Worm (Caenorhabditis elegans): ENCODE measurements around the gene srbc-43.

srbc-43 gene

ce11 chrV:12811810-12812209 is 21.5 kb upstream of the srbc-43 start:
- TF ChIP-seq nhr-76 (tag; optimal IDR thresholded peaks at IDR 0.05) (no peak), ces-1 (GFP tag; optimal IDR thresholded peaks at IDR 0.05) (no peak), lin-32 (GFP tag; optimal IDR thresholded peaks at IDR 0.05) (no peak)

ce11 chrV:12811126-12811525 is 20.8 kb upstream of the srbc-43 start, which contains the start of gene ZC443.2:
ZC443.2 (minus strand) TSS chrV:12811192.
- TF ChIP-seq ces-1 (GFP tag; optimal IDR thresholded peaks at IDR 0.05): peak; percentile 59
- TF ChIP-seq zip-8 (tag; optimal IDR thresholded peaks at IDR 0.05): no peak

ce11 chrV:12809876-12810275 is 19.6 kb upstream of the srbc-43 start, which contains the start of gene ZC443.1:
ZC443.1 (minus strand) TSS chrV:12810080.
- TF ChIP-seq pha-4 (tag; optimal IDR thresholded peaks at IDR 0.05) (no peak), mep-1 (tag; optimal IDR thresholded peaks at IDR 0.05) (no peak), sptf-1 (tag; optimal IDR thresholded peaks at IDR 0.05) (no peak), flh-1 (GFP tag; optimal IDR thresholded peaks at IDR 0.05) (no peak), zip-8 (tag; optimal IDR thresholded peaks at IDR 0.05) (no peak), mls-2 (tag; optimal IDR thresholded peaks at IDR 0.05) (no peak), nhr-76 (tag; optimal IDR thresholded peaks at IDR 0.05) (no peak), ztf-11 (tag; optimal IDR thresholded peaks at IDR 0.05) (no peak), unc-62 (GFP tag; optimal IDR thresholded peaks at IDR 0.05) (no peak), ceh-83 (GFP tag; optimal IDR thresholded peaks at IDR 0.05) (no peak), nhr-28 (tag; optimal IDR thresholded peaks at IDR 0.05) (no peak), elt-1 (tag; optimal IDR thresholded peaks at IDR 0.05; ENCODE audit: borderline replicate concordance, insufficient read depth) (no peak), ceh-39 (tag; optimal IDR thresholded peaks at IDR 0.05) (no peak), nhr-2 (tag; optimal IDR thresholded peaks at IDR 0.05) (no peak), tbx-8 (GFP tag; optimal IDR thresholded peaks at IDR 0.05) (no peak), nhr-12 (tag; optimal IDR thresholded peaks at IDR 0.05) (no peak), elt-3 (tag; optimal IDR thresholded peaks at IDR 0.05) (no peak), hlh-1 (tag; optimal IDR thresholded peaks at IDR 0.05) (no peak), unc-120 (tag; optimal IDR thresholded peaks at IDR 0.05; ENCODE audit: poor library complexity, severe bottlenecking) (no peak)

ce11 chrV:12806190-12806589 is 15.9 kb upstream of the srbc-43 start, which contains the start of gene ZC443.7:
ZC443.7 (plus strand) TSS chrV:12806490.
- TF ChIP-seq ham-2 (GFP tag; optimal IDR thresholded peaks at IDR 0.05): no peak
- no peak for TF ChIP-seq unc-120 (tag; optimal IDR thresholded peaks at IDR 0.05; ENCODE audit: poor library complexity, severe bottlenecking)
- no peak for TF ChIP-seq mep-1 (tag; optimal IDR thresholded peaks at IDR 0.05)
- TF ChIP-seq ceh-39 (tag; optimal IDR thresholded peaks at IDR 0.05): no peak
- TF ChIP-seq zip-8 (tag; optimal IDR thresholded peaks at IDR 0.05): no peak
- TF ChIP-seq elt-1 (tag; optimal IDR thresholded peaks at IDR 0.05; ENCODE audit: borderline replicate concordance, insufficient read depth): no peak
- TF ChIP-seq unc-39 (tag; optimal IDR thresholded peaks at IDR 0.05): no peak

- no peak for TF ChIP-seq flh-1 (GFP tag; optimal IDR thresholded peaks at IDR 0.05)
- no peak for TF ChIP-seq nhr-2 (tag; optimal IDR thresholded peaks at IDR 0.05)
- no peak for TF ChIP-seq ham-2 (GFP tag; optimal IDR thresholded peaks at IDR 0.05)
- no peak for TF ChIP-seq mab-5 (tag; optimal IDR thresholded peaks at IDR 0.05)
- no peak for TF ChIP-seq lin-13 (tag; optimal IDR thresholded peaks at IDR 0.05)
- no peak for TF ChIP-seq ztf-11 (tag; optimal IDR thresholded peaks at IDR 0.05)
Measured at ce11 chrV:12803274-12803673, 13.0 kb upstream of the srbc-43 start, which contains the start of gene srbc-45. srbc-45 (plus strand) TSS chrV:12803574.

ce11 chrV:12800171-12800570 is 9.9 kb upstream of the srbc-43 start, which contains the start of gene ugt-3:
ugt-3 (minus strand) TSS chrV:12800271.
- TF ChIP-seq cnd-1 (tag; optimal IDR thresholded peaks at IDR 0.05) (no peak), nhr-2 (tag; optimal IDR thresholded peaks at IDR 0.05) (no peak), blmp-1 (tag; optimal IDR thresholded peaks at IDR 0.05) (no peak), pha-4 (tag; optimal IDR thresholded peaks at IDR 0.05) (no peak), bed-3 (GFP tag; optimal IDR thresholded peaks at IDR 0.05) (no peak), unc-39 (tag; optimal IDR thresholded peaks at IDR 0.05) (no peak), snpc-4 (tag; optimal IDR thresholded peaks at IDR 0.05) (no peak)
